Fruit fly (Drosophila melanogaster) whole organism, embryonic: Measurements from ENCODE around the gene pck.

Experiments used
- Atf-2 ChIP-seq: fragments of 200-800 bp; sonication (Bioruptor generic); optimal IDR thresholded peaks from 2 replicates; lab custom pipeline; 2016; ENCODE audit warnings: missing biosample characterization, missing genetic modification characterization
- B-H2 ChIP-seq: fragments of 200-800 bp; sonication (Bioruptor generic); optimal IDR thresholded peaks from 2 replicates; lab custom pipeline; 2018; ENCODE audit warnings: missing biosample characterization, mild to moderate bottlenecking, missing genetic modification characterization
- CG10462 ChIP-seq: fragments of 200-800 bp; sonication (Bioruptor generic); optimal IDR thresholded peaks from 2 replicates; lab custom pipeline; 2016; ENCODE audit warnings: missing biosample characterization, missing genetic modification characterization
- CG11504 ChIP-seq: fragments of 200-800 bp; sonication (Bioruptor generic); optimal IDR thresholded peaks from 3 replicates; lab custom pipeline; 2019; ENCODE audit warnings: missing biosample characterization, mild to moderate bottlenecking, missing genetic modification characterization, moderate library complexity
- CG13894 ChIP-seq: fragments of 200-800 bp; sonication (Bioruptor generic); optimal IDR thresholded peaks from 3 replicates; lab custom pipeline; 2018; ENCODE audit warnings: missing biosample characterization, mild to moderate bottlenecking, missing genetic modification characterization, moderate library complexity
- CG14860 ChIP-seq: fragments of 200-800 bp; sonication (Bioruptor generic); IDR thresholded peaks from 3 replicates; pipeline ENCODE4 v1.3.6; 2022; ENCODE audit warnings: missing biosample characterization, missing genetic modification characterization; ENCODE audit not compliant: partially characterized antibody
- CG17328 ChIP-seq: fragments of 200-800 bp; sonication (Bioruptor generic); IDR thresholded peaks from 2 replicates; pipeline ENCODE4 v1.3.6; 2022; ENCODE audit warnings: missing biosample characterization, missing genetic modification characterization
- CG2678 ChIP-seq: fragments of 200-800 bp; sonication (Bioruptor generic); optimal IDR thresholded peaks from 3 replicates; lab custom pipeline; 2019; ENCODE audit warnings: missing biosample characterization, mild to moderate bottlenecking, missing genetic modification characterization, moderate library complexity
- CG30403 ChIP-seq: fragments of 200-800 bp; sonication (Bioruptor generic); optimal IDR thresholded peaks from 3 replicates; lab custom pipeline; 2016; ENCODE audit warnings: missing biosample characterization, missing genetic modification characterization
- CG34224 ChIP-seq: fragments of 200-800 bp; sonication (Bioruptor generic); IDR thresholded peaks from 3 replicates; pipeline ENCODE4 v1.3.6; 2022; ENCODE audit warnings: missing biosample characterization, missing genetic modification characterization; ENCODE audit not compliant: partially characterized antibody
- CG4730 ChIP-seq: fragments of 200-800 bp; sonication (Bioruptor generic); IDR thresholded peaks from 2 replicates; pipeline ENCODE4 v1.3.6; 2022; ENCODE audit warnings: missing biosample characterization, missing genetic modification characterization
- CG7357 ChIP-seq: fragments of 200-800 bp; sonication (Bioruptor generic); IDR thresholded peaks from 3 replicates; pipeline ENCODE4 v1.3.6; 2022; ENCODE audit warnings: missing biosample characterization, missing genetic modification characterization
- CG7963 ChIP-seq: fragments of 200-800 bp; sonication (Bioruptor generic); IDR thresholded peaks from 3 replicates; pipeline ENCODE4 v1.3.6; 2022; ENCODE audit warnings: missing biosample characterization, missing genetic modification characterization; ENCODE audit not compliant: partially characterized antibody
- CG8281 ChIP-seq: fragments of 200-800 bp; sonication (Bioruptor generic); optimal IDR thresholded peaks from 2 replicates; lab custom pipeline; 2018; ENCODE audit warnings: missing biosample characterization, mild to moderate bottlenecking, missing genetic modification characterization, moderate library complexity
- CG8359 ChIP-seq: fragments of 200-800 bp; sonication (Bioruptor generic); optimal IDR thresholded peaks from 2 replicates; lab custom pipeline; 2017; ENCODE audit warnings: missing biosample characterization, mild to moderate bottlenecking, missing genetic modification characterization, borderline replicate concordance
- CG8924 ChIP-seq: fragments of 200-800 bp; optimal IDR thresholded peaks from 3 replicates; lab custom pipeline; 2019; ENCODE audit warnings: missing biosample characterization, mild to moderate bottlenecking, missing genetic modification characterization, moderate library complexity
- CG8944 ChIP-seq: fragments of 200-800 bp; sonication (Bioruptor generic); optimal IDR thresholded peaks from 3 replicates; lab custom pipeline; 2016; ENCODE audit warnings: missing biosample characterization, missing genetic modification characterization
- CG9932 ChIP-seq: fragments of 200-800 bp; sonication (Bioruptor generic); IDR thresholded peaks from 2 replicates; pipeline ENCODE4 v1.3.6; 2022; ENCODE audit warnings: missing biosample characterization, missing genetic modification characterization
- CoRest ChIP-seq: fragments of 200-800 bp; sonication (Bioruptor generic); optimal IDR thresholded peaks from 3 replicates; lab custom pipeline; 2018; ENCODE audit warnings: missing biosample characterization, mild to moderate bottlenecking, missing genetic modification characterization, moderate library complexity
- Dek ChIP-seq: fragments of 200-800 bp; sonication (Bioruptor generic); optimal IDR thresholded peaks from 3 replicates; lab custom pipeline; 2019; ENCODE audit warnings: missing biosample characterization, mild to moderate bottlenecking, missing genetic modification characterization, moderate library complexity
- Doc3 ChIP-seq: fragments of 200-800 bp; sonication (Bioruptor generic); IDR thresholded peaks from 3 replicates; pipeline ENCODE4 v1.3.6; 2022; ENCODE audit warnings: missing biosample characterization, missing genetic modification characterization; ENCODE audit not compliant: partially characterized antibody
- Drgx ChIP-seq: fragments of 200-800 bp; sonication (Bioruptor generic); IDR thresholded peaks from 2 replicates; pipeline ENCODE4 v1.3.6; 2022; ENCODE audit warnings: missing biosample characterization, missing genetic modification characterization
- Fer2 ChIP-seq: fragments of 200-800 bp; sonication (Bioruptor generic); optimal IDR thresholded peaks from 2 replicates; lab custom pipeline; 2018; ENCODE audit warnings: missing biosample characterization, mild to moderate bottlenecking, missing genetic modification characterization, moderate library complexity
- H2.0 ChIP-seq: fragments of 200-800 bp; sonication (Bioruptor generic); IDR thresholded peaks from 2 replicates; pipeline ENCODE4 v1.3.6; 2022; ENCODE audit warnings: missing biosample characterization, missing genetic modification characterization
- Hr3 ChIP-seq: fragments of 200-800 bp; sonication (Bioruptor generic); optimal IDR thresholded peaks from 3 replicates; lab custom pipeline; 2016; ENCODE audit warnings: missing biosample characterization, missing genetic modification characterization
- NC2β ChIP-seq: fragments of 200-800 bp; sonication (Bioruptor generic); optimal IDR thresholded peaks from 2 replicates; lab custom pipeline; 2016; ENCODE audit warnings: missing biosample characterization, missing genetic modification characterization
- Nf-YA ChIP-seq: fragments of 200-800 bp; sonication (Bioruptor generic); IDR thresholded peaks from 2 replicates; pipeline ENCODE4 v1.3.6; 2022; ENCODE audit warnings: missing biosample characterization, missing genetic modification characterization
- Opbp ChIP-seq: fragments of 200-800 bp; sonication (Bioruptor generic); IDR thresholded peaks from 3 replicates; pipeline ENCODE4 v1.3.6; 2022; ENCODE audit warnings: missing biosample characterization, missing genetic modification characterization; ENCODE audit not compliant: partially characterized antibody
- Side ChIP-seq: fragments of 200-800 bp; sonication (Bioruptor generic); optimal IDR thresholded peaks from 2 replicates; lab custom pipeline; 2016; ENCODE audit warnings: missing biosample characterization, missing genetic modification characterization
- Stat92E ChIP-seq, 3 experiments: fragments of >200 bp in 2 of 3; fragments of 200-800 bp in 1 of 3; sonication (Bioruptor generic) in 1 of 3; optimal IDR thresholded peaks; 2 replicates each; lab custom pipeline; 2017 to 2019; ENCODE audit warnings: missing biosample characterization in 3 of 3, missing genetic modification characterization in 3 of 3, mild to moderate bottlenecking in 1 of 3, moderate library complexity in 1 of 3
- Trl ChIP-seq, 3 experiments: fragments of >200 bp in 2 of 3; fragments of 200-800 bp in 1 of 3; sonication (Bioruptor generic) in 1 of 3; optimal IDR thresholded peaks; 2 replicates in 1 of 3; 3 replicates in 2 of 3; lab custom pipeline; 2016 to 2017; ENCODE audit warnings: missing biosample characterization in 1 of 3, missing genetic modification characterization in 1 of 3
- Vsx1 ChIP-seq: fragments of 200-800 bp; sonication (Bioruptor generic); optimal IDR thresholded peaks from 2 replicates; lab custom pipeline; 2017; ENCODE audit warnings: missing biosample characterization, mild to moderate bottlenecking, missing genetic modification characterization, missing genetic modification reagents
- Xbp1 ChIP-seq: fragments of 200-800 bp; sonication (Bioruptor generic); optimal IDR thresholded peaks from 3 replicates; lab custom pipeline; 2016; ENCODE audit warnings: missing biosample characterization, mild to moderate bottlenecking, missing genetic modification characterization
- dmrt11E ChIP-seq: fragments of 200-800 bp; sonication (Bioruptor generic); optimal IDR thresholded peaks from 3 replicates; lab custom pipeline; 2018; ENCODE audit warnings: missing biosample characterization, mild to moderate bottlenecking, missing genetic modification characterization, moderate library complexity
- grau ChIP-seq: fragments of 200-800 bp; optimal IDR thresholded peaks from 3 replicates; lab custom pipeline; 2019; ENCODE audit warnings: missing biosample characterization, mild to moderate bottlenecking, missing genetic modification characterization, moderate library complexity
- gsb-n ChIP-seq: fragments of 200-800 bp; sonication (Bioruptor generic); optimal IDR thresholded peaks from 3 replicates; lab custom pipeline; 2018; ENCODE audit warnings: missing biosample characterization, mild to moderate bottlenecking, missing genetic modification characterization
- h ChIP-seq: fragments of >200 bp; optimal IDR thresholded peaks from 2 replicates; lab custom pipeline; 2017
- hkb ChIP-seq, 2 experiments: fragments of 200-800 bp in 1 of 2; fragments of >200 bp in 1 of 2; sonication (Bioruptor generic) in 1 of 2; IDR thresholded peaks in 1 of 2; optimal IDR thresholded peaks in 1 of 2; 2 replicates each; pipeline versions ENCODE4 v1.3.6 to Lab custom; 2017 to 2022; ENCODE audit warnings: missing biosample characterization in 1 of 2, missing genetic modification characterization in 1 of 2
- kni ChIP-seq: fragments of 200-800 bp; sonication (Bioruptor generic); optimal IDR thresholded peaks from 3 replicates; lab custom pipeline; 2017; ENCODE audit warnings: mild to moderate bottlenecking, missing biosample characterization, missing genetic modification reagents, missing genetic modification characterization
- lmd ChIP-seq: fragments of 200-800 bp; sonication (Bioruptor generic); IDR thresholded peaks from 2 replicates; pipeline ENCODE4 v1.3.6; 2022; ENCODE audit warnings: missing biosample characterization, missing genetic modification characterization
- pzg ChIP-seq: fragments of 200-800 bp; sonication (Bioruptor generic); optimal IDR thresholded peaks from 3 replicates; lab custom pipeline; 2018; ENCODE audit warnings: missing biosample characterization, mild to moderate bottlenecking, missing genetic modification characterization, moderate library complexity
- repo ChIP-seq: fragments of 200-800 bp; sonication (Bioruptor generic); optimal IDR thresholded peaks from 2 replicates; lab custom pipeline; 2016; ENCODE audit warnings: missing biosample characterization, missing genetic modification characterization
- salm ChIP-seq: fragments of 200-800 bp; sonication (Bioruptor generic); optimal IDR thresholded peaks from 2 replicates; lab custom pipeline; 2018; ENCODE audit warnings: missing biosample characterization, mild to moderate bottlenecking, missing genetic modification characterization
- scrt ChIP-seq: fragments of 200-800 bp; sonication (Bioruptor generic); optimal IDR thresholded peaks from 2 replicates; lab custom pipeline; 2018; ENCODE audit warnings: missing biosample characterization, mild to moderate bottlenecking, missing genetic modification characterization, moderate library complexity
- sug ChIP-seq: fragments of 200-800 bp; optimal IDR thresholded peaks from 2 replicates; lab custom pipeline; 2019; ENCODE audit warnings: missing biosample characterization, mild to moderate bottlenecking, missing genetic modification characterization, moderate library complexity
- tin ChIP-seq: fragments of 200-800 bp; sonication (Bioruptor generic); optimal IDR thresholded peaks from 3 replicates; lab custom pipeline; 2016; ENCODE audit warnings: missing biosample characterization, missing genetic modification characterization
- tna ChIP-seq: fragments of 200-800 bp; sonication (Bioruptor generic); IDR thresholded peaks from 2 replicates; pipeline ENCODE4 v1.3.6; 2022; ENCODE audit warnings: missing biosample characterization, missing genetic modification characterization; ENCODE audit not compliant: partially characterized antibody
- zen ChIP-seq: fragments of 200-800 bp; sonication (Bioruptor generic); optimal IDR thresholded peaks from 3 replicates; lab custom pipeline; 2018; ENCODE audit warnings: missing biosample characterization, mild to moderate bottlenecking, missing genetic modification characterization, moderate library complexity

pck gene

DNA sequence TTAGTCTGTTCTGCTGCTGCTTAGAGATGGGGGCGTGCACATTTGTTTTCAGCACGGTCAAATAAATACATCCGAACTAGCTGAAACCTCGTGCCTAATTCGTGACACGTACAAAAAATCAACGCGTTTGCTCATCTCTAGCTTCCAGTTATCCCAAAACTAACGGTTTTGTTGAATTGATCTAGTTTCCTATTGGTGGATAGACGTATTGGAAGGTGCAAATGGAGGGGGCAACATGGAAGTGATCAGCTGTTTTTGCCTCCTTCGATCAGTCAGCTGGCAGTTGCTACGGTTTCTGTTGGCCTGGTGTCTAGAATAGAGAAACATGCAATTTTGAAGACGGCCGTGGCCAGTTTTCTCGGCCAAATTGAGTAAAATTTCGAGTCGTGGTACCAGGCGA is 47.2 kb downstream of the pck start (continued):
- peak; percentile 56 for TF ChIP-seq CG30403 (GFP tag; lab: Kevin White, UChicago)
- peak; percentile 17 for TF ChIP-seq pzg
- TF ChIP-seq lmd, result peak; percentile 53; the same call in 1 of the 2 replicates
- TF ChIP-seq tna (GFP tag; lab: Robert Waterston, UW), result peak; percentile 77
- peak; percentile 33 for TF ChIP-seq Xbp1 (GFP tag; lab: Kevin White, UChicago)
- peak; percentile 34 for TF ChIP-seq tin (GFP tag; lab: Kevin White, UChicago)
- TF ChIP-seq Vsx1 (GFP tag; lab: Kevin White, UChicago), result peak; percentile 96
- TF ChIP-seq CG14860 (GFP tag; lab: Robert Waterston, UW), result peak; percentile 83
- no peak for TF ChIP-seq scrt (GFP tag; lab: Kevin White, UChicago)
- TF ChIP-seq kni, result peak; percentile 99
- TF ChIP-seq CG8924 (tag; lab: Kevin White, UChicago), result peak; percentile 27
- peak; percentile 14 for TF ChIP-seq zen (tag; lab: Kevin White, UChicago)
- TF ChIP-seq Trl (optimal IDR thresholded peaks at IDR 0.05; lab: Kevin White, UChicago), result no peak
- TF ChIP-seq Trl (GFP tag; optimal IDR thresholded peaks at IDR 0.05; lab: Kevin White, UChicago), result peak; percentile 29
- peak; percentile 16 for TF ChIP-seq Hr3
- TF ChIP-seq Drgx (GFP tag; lab: Robert Waterston, UW), result no peak
- TF ChIP-seq Dek (tag; lab: Kevin White, UChicago), result peak; percentile 44
- no peak for TF ChIP-seq CG4730 (GFP tag; lab: Robert Waterston, UW)
- TF ChIP-seq B-H2 (GFP tag; lab: Kevin White, UChicago), result peak; percentile 44
- peak; percentile 5 for TF ChIP-seq dmrt11E
- no peak for TF ChIP-seq CG7357 (GFP tag; lab: Robert Waterston, UW)
- peak; percentile 26 for TF ChIP-seq CG11504 (tag; lab: Kevin White, UChicago)
- TF ChIP-seq Opbp (GFP tag; lab: Robert Waterston, UW), result peak; percentile 93; the same call in 2 of the 3 replicates
- peak in 1 of 3 experiments; percentile 60 for TF ChIP-seq Stat92E (GFP tag; optimal IDR thresholded peaks at IDR 0.05; lab: Kevin White, UChicago)
- TF ChIP-seq CG2678, result peak; percentile 36
- peak; percentile 90 for TF ChIP-seq CG10462 (GFP tag; lab: Kevin White, UChicago)
- TF ChIP-seq sug (tag; lab: Kevin White, UChicago), result peak; percentile 49
- TF ChIP-seq CG7963 (GFP tag; lab: Robert Waterston, UW), result peak; percentile 76
- TF ChIP-seq Doc3 (GFP tag; lab: Robert Waterston, UW), result peak; percentile 93
- TF ChIP-seq Side (GFP tag; lab: Kevin White, UChicago), result peak; percentile 3
- TF ChIP-seq CG13894 (tag; lab: Kevin White, UChicago), result peak; percentile 73
- TF ChIP-seq repo, result peak; percentile 29
- peak; percentile 14; the same call in 1 of the 2 replicates for TF ChIP-seq CG17328 (GFP tag; lab: Robert Waterston, UW)
- no peak for TF ChIP-seq hkb (optimal IDR thresholded peaks at IDR 0.05; lab: Kevin White, UChicago)
- 0 out of 2 replicates have a peak, but pooled peaks have one; percentile 36 for TF ChIP-seq hkb (GFP tag; IDR thresholded peaks at IDR 0.05; lab: Robert Waterston, UW)
- peak; percentile 28; the same call in 1 of the 2 replicates for TF ChIP-seq Nf-YA (GFP tag; lab: Robert Waterston, UW)
- TF ChIP-seq CoRest (tag; lab: Kevin White, UChicago), result peak; percentile 21
- TF ChIP-seq CG8944 (GFP tag; lab: Kevin White, UChicago), result no peak
- peak; percentile 5 for TF ChIP-seq Atf-2 (GFP tag; lab: Kevin White, UChicago)
- TF ChIP-seq salm (tag; lab: Kevin White, UChicago), result no peak
- TF ChIP-seq CG8281 (tag; lab: Kevin White, UChicago), result no peak
- TF ChIP-seq CG34224 (GFP tag; lab: Robert Waterston, UW), result peak; percentile 95
- no peak for TF ChIP-seq CG8359 (GFP tag; lab: Kevin White, UChicago)
- TF ChIP-seq gsb-n (tag; lab: Kevin White, UChicago), result peak; percentile 26
- TF ChIP-seq h (lab: Kevin White, UChicago), result no peak
- TF ChIP-seq CG9932, result peak; percentile 80
- TF ChIP-seq H2.0 (GFP tag; lab: Robert Waterston, UW), result 0 out of 2 replicates have a peak, but pooled peaks have one; percentile 12
- peak; percentile 49 for TF ChIP-seq grau (tag; lab: Kevin White, UChicago)
- TF ChIP-seq Fer2, result no peak
- TF ChIP-seq NC2β (GFP tag; lab: Kevin White, UChicago), result peak; percentile 0
